Worm (Caenorhabditis elegans): ENCODE measurements around the gene K09C6.8.

- TF ChIP-seq flt-1 (GFP tag; IDR thresholded peaks at IDR 0.05), result no peak
- TF ChIP-seq hmbx-1 (tag; optimal IDR thresholded peaks at IDR 0.05), result no peak
- TF ChIP-seq ama-1 (optimal IDR thresholded peaks at IDR 0.05), result no peak
- TF ChIP-seq B0310.2 (tag; optimal IDR thresholded peaks at IDR 0.05), result no peak
- TF ChIP-seq hnd-1 (tag; optimal IDR thresholded peaks at IDR 0.05), result no peak
- TF ChIP-seq tra-4 (tag; optimal IDR thresholded peaks at IDR 0.05), result no peak
- no peak for TF ChIP-seq ceh-36 (tag; optimal IDR thresholded peaks at IDR 0.05)
- no peak for TF ChIP-seq pes-1 (GFP tag; IDR thresholded peaks at IDR 0.05)
- no peak for TF ChIP-seq tbx-11 (GFP tag; IDR thresholded peaks at IDR 0.05)
- no peak for TF ChIP-seq sea-1 (GFP tag; conservative IDR thresholded peaks at IDR 0.05)
- no peak for TF ChIP-seq scrt-1 (GFP tag; IDR thresholded peaks at IDR 0.05)
- TF ChIP-seq ets-7 (tag; optimal IDR thresholded peaks at IDR 0.05), result no peak
Measured at ce11 chrV:875945-876344, 32.9 kb upstream of the K09C6.8 start, which contains the start of gene T02B11.9.

All from whole organism, early embryonic.